Worm (Caenorhabditis elegans): ENCODE results near the gene vms-1.

DNA sequence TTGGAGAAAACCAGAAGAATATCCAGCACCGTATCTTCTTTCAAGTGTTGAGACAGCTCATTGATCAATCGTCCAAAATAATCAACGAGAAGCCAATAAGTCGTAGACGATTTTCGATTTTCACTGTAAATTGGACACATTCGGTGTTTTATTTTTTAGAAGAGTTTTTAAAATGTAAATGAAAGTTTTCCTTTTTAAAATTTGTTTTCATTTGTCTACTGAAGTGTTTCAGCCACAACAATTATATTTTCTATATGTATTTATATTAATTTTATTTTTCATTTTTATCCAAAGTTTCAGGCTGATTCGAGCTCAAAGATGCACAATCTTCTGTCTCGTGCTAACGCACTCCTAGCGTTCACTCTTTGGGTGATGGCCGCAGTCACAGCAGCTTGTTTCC lies 43.6 kb upstream of the vms-1 start, which contains the start of gene spcs-3:
- TF ChIP-seq dao-5 (tag; optimal IDR thresholded peaks at IDR 0.05) (no peak), him-1 (tag; optimal IDR thresholded peaks at IDR 0.05) (no peak)
